Worm (Caenorhabditis elegans) whole organism, midembryonic: Measurements from ENCODE around the gene M106.8.

Experiments
- T22C8.4 ChIP-seq: fragments of 200-800 bp; sonication (Bioruptor generic); IDR thresholded peaks from 2 replicates; pipeline ENCODE4 v1.3.6; 2022; ENCODE audit warnings: missing genetic modification characterization, missing compliant biosample characterization
- cog-1 ChIP-seq: sonication (generic microtip); optimal IDR thresholded peaks from 2 replicates; lab custom pipeline; 2016; ENCODE audit warnings: missing genetic modification characterization, missing compliant biosample characterization
- flt-1 ChIP-seq: fragments of 200-800 bp; sonication (Bioruptor generic); IDR thresholded peaks from 2 replicates; pipeline ENCODE4 v1.3.6; 2022; ENCODE audit warnings: missing genetic modification characterization, missing compliant biosample characterization
- klf-2 ChIP-seq: fragments of 200-800 bp; sonication (Bioruptor generic); conservative IDR thresholded peaks from 2 replicates; pipeline ENCODE4 v1.3.6; 2022; ENCODE audit warnings: missing genetic modification reagents, missing genetic modification characterization, missing compliant biosample characterization
- med-1 ChIP-seq: sonication (generic microtip); optimal IDR thresholded peaks from 2 replicates; lab custom pipeline; 2017; ENCODE audit warnings: missing genetic modification characterization, mild to moderate bottlenecking, missing compliant biosample characterization, antibody characterized with exemption, missing genetic modification reagents; ENCODE audit not compliant: insufficient read depth
- ref-1 ChIP-seq: fragments of 200-800 bp; sonication (Bioruptor generic); conservative IDR thresholded peaks from 2 replicates; pipeline ENCODE4 v1.3.6; 2022; ENCODE audit warnings: missing genetic modification reagents, missing genetic modification characterization, missing compliant biosample characterization
- tab-1 ChIP-seq: fragments of 200-800 bp; sonication (Bioruptor generic); IDR thresholded peaks from 2 replicates; pipeline ENCODE4 v1.3.6; 2022; ENCODE audit warnings: missing genetic modification characterization, missing compliant biosample characterization
- ztf-23 ChIP-seq: fragments of 200-800 bp; sonication (Bioruptor generic); IDR thresholded peaks from 2 replicates; pipeline ENCODE4 v1.3.6; 2022; ENCODE audit warnings: missing genetic modification reagents, missing genetic modification characterization, missing compliant biosample characterization
- ztf-29 ChIP-seq: fragments of 200-800 bp; sonication (Bioruptor generic); IDR thresholded peaks from 2 replicates; pipeline ENCODE4 v1.3.6; 2022; ENCODE audit warnings: missing genetic modification reagents, missing genetic modification characterization, missing compliant biosample characterization

The M106.8 gene

DNA sequence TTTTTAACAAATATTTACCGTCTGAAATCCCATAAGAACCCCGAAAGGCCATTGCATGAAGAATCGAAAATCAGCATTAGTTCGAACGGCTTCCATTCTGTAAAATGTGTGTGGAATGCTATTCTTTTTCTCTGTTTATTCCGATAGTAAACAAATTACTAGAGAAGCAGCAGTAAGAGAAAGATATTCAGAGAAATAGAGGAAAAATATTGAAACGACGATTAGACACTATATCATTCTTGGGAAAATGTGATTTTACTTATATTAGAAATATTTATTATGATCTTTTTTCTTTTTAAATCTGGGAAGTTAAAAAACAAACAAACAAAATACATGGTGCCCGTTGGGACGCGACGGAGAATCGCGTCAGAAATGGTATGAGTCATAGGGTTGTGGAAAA, at the start of gene M106.8:
Gene M106.8, minus strand, starts transcription at position 101 of the 400 bp plus-strand sequence.
- no peak for TF ChIP-seq T22C8.4 (GFP tag; lab: Robert Waterston, UW)
- TF ChIP-seq flt-1 (GFP tag; lab: Robert Waterston, UW): no peak
- no peak for TF ChIP-seq tab-1 (GFP tag; lab: Robert Waterston, UW)
- TF ChIP-seq ztf-23 (GFP tag; lab: Robert Waterston, UW): no peak
- no peak for TF ChIP-seq med-1 (GFP tag; lab: Kevin White, UChicago)
- TF ChIP-seq ztf-29 (GFP tag; lab: Robert Waterston, UW): no peak
- TF ChIP-seq ref-1 (GFP tag; lab: Robert Waterston, UW): no peak
- no peak for TF ChIP-seq cog-1
- TF ChIP-seq klf-2 (GFP tag; lab: Robert Waterston, UW): no peak

DNA sequence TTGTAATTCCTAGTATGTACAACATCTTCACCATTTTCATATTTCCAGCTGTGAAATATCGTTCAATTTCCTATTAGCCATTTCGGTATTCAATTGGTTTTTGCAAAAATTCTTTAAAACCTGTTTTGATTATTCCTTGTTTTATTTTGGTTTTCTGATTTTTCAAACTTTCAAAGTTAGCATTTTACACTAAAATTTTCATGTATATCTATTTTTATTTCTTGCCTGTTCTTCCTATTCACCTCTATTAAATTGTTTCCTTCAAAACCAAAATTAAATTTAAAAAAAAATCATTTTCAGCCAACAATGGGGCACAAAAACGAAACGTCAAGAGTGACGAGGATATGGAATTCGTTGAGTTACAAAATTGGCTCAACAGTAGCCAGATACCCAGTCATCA, 45.6 kb upstream of the M106.8 start, which contains the start of gene ptr-8:
Gene ptr-8, plus strand, starts transcription at position 301 of the 400 bp plus-strand sequence.
- TF ChIP-seq ztf-29 (GFP tag; lab: Robert Waterston, UW) (no peak), ref-1 (GFP tag; lab: Robert Waterston, UW) (no peak), med-1 (GFP tag; lab: Kevin White, UChicago) (no peak), cog-1 (no peak), T22C8.4 (GFP tag; lab: Robert Waterston, UW) (no peak), klf-2 (GFP tag; lab: Robert Waterston, UW) (no peak), flt-1 (GFP tag; lab: Robert Waterston, UW) (no peak), tab-1 (GFP tag; lab: Robert Waterston, UW) (no peak), ztf-23 (GFP tag; lab: Robert Waterston, UW) (no peak)

DNA sequence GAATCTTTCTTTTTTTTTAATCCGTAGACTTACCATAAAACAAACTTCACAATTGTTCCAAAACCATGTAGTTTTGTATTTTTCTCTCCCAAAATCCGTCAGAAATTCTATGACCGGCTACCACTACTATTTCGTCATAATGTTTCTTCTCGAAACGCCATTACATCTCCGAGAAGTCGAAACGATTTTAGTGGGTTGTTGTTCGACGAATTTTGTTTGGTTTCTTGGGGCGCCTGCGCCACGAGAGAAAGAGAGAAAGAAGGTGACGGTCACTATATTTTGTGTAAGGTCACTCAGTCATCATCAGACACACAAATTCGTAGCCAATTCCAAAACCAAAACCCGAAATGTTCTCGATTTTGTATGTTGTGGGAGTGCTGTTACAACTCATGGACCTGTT, 43.7 kb upstream of the M106.8 start:
- no peak for TF ChIP-seq cog-1
- TF ChIP-seq ztf-23 (GFP tag; lab: Robert Waterston, UW): no peak
- TF ChIP-seq tab-1 (GFP tag; lab: Robert Waterston, UW): no peak

DNA sequence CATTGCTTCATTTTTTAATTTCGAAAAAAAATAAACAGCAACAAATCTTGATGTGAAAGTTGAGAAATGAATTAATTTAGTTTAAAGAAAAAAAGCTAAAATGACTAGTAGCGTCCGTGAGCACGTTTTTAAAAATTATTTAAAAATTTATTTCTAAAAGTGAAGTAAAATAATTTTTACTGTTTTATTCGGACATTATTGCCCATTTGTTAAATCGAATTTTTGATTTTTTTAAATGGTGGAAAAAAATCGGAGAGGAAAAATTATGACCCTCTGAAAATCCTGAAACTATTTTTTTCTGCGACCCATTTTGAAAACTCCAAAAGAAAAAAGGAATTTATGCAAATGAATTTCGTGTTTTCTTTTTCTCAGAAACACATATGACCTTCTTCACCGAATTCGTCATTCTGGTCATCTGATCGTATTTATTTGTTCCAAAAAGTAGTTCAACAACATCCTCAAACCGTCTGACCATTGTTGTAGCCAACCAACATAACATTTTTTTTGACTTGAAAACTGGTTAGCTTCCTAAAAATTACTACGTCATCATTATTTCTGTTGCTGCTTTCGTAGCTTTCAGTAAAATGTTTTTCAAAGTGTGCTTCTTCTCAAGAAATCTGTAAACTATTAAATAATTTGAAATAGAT, 42.6 kb upstream of the M106.8 start, which contains the start of gene F44F4.3:
Gene F44F4.3, minus strand, starts transcription at position 51 of the 647 bp plus-strand sequence.
- TF ChIP-seq tab-1 (GFP tag; lab: Robert Waterston, UW) (no peak), klf-2 (GFP tag; lab: Robert Waterston, UW) (no peak), med-1 (GFP tag; lab: Kevin White, UChicago) (no peak), ztf-23 (GFP tag; lab: Robert Waterston, UW) (no peak), flt-1 (GFP tag; lab: Robert Waterston, UW) (no peak), T22C8.4 (GFP tag; lab: Robert Waterston, UW) (no peak), cog-1 (no peak)

DNA sequence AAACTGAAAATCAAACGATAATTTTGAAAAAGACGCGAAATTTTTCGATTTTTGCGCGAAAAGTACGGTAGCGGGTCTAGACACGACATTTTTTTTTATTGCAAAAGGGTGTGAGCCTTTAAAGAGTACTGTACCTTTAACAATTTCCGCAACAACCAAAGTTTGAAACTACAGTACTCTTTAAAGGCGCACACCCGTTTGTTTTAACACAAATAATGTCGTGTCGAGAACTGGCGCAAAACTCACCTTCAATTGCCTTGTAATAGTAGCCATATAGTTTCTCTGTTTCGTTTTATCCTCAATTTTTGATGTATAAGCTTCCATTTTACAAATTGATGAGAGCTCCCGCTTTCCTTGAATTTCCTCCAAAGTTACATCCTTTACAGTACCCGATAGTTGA, 41.8 kb upstream of the M106.8 start:
- TF ChIP-seq klf-2 (GFP tag; lab: Robert Waterston, UW): no peak
- no peak for TF ChIP-seq ztf-23 (GFP tag; lab: Robert Waterston, UW)
- no peak for TF ChIP-seq flt-1 (GFP tag; lab: Robert Waterston, UW)
- TF ChIP-seq med-1 (GFP tag; lab: Kevin White, UChicago): no peak
- TF ChIP-seq T22C8.4 (GFP tag; lab: Robert Waterston, UW): no peak
- TF ChIP-seq cog-1: no peak
- TF ChIP-seq ztf-29 (GFP tag; lab: Robert Waterston, UW): no peak
- TF ChIP-seq tab-1 (GFP tag; lab: Robert Waterston, UW): no peak
- TF ChIP-seq ref-1 (GFP tag; lab: Robert Waterston, UW): no peak

DNA sequence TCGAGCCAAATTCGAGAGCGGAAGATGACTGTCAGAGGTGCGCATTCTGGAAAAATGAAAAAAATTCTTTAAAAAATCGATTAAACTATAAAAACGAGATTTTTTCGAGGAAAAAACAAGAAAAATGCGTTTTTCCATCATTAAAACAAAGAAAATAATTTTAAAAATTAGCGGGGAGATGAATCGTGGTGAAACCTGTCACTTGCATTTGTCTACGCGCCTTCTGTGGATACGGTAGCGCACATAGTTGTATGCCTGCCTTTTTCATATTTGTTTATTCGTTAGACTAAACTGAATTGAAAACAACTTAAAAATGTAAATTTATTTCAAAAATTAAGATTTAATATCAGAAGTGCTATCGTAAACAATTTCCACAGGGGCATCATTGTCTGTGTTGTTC, 41.0 kb upstream of the M106.8 start, which contains the start of gene egg-3:
Gene egg-3, minus strand, starts transcription at position 46 of the 400 bp plus-strand sequence.
- TF ChIP-seq klf-2 (GFP tag; lab: Robert Waterston, UW): no peak
- no peak for TF ChIP-seq ztf-23 (GFP tag; lab: Robert Waterston, UW)
- TF ChIP-seq T22C8.4 (GFP tag; lab: Robert Waterston, UW): no peak
- TF ChIP-seq ztf-29 (GFP tag; lab: Robert Waterston, UW): no peak
- no peak for TF ChIP-seq tab-1 (GFP tag; lab: Robert Waterston, UW)
- TF ChIP-seq med-1 (GFP tag; lab: Kevin White, UChicago): no peak
- TF ChIP-seq flt-1 (GFP tag; lab: Robert Waterston, UW): no peak
- TF ChIP-seq ref-1 (GFP tag; lab: Robert Waterston, UW): no peak
- no peak for TF ChIP-seq cog-1

DNA sequence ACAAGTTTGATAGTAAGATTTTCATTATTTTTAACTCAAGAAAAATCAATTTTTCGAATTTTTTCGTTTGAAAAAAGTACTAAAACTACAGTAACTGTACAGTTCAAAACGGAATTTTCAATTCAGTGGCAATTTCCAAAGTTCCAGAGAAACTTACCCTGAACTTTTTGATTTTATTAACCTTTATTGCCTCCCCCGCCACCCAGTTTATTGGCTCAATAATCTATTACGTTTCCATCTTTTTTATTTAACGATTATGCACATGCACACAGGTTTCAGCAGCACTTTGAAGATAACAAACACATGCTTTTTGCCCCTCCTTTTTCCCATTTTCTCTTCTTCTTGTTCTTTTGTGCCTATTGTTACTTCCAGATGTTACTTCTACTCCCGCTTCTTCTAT, 37.2 kb upstream of the M106.8 start, which contains the start of gene lurp-1:
Gene lurp-1, plus strand, starts transcription at position 301 of the 400 bp plus-strand sequence.
- no peak for TF ChIP-seq T22C8.4 (GFP tag; lab: Robert Waterston, UW)
- TF ChIP-seq ztf-23 (GFP tag; lab: Robert Waterston, UW): no peak
- no peak for TF ChIP-seq ztf-29 (GFP tag; lab: Robert Waterston, UW)
- TF ChIP-seq med-1 (GFP tag; lab: Kevin White, UChicago): no peak

DNA sequence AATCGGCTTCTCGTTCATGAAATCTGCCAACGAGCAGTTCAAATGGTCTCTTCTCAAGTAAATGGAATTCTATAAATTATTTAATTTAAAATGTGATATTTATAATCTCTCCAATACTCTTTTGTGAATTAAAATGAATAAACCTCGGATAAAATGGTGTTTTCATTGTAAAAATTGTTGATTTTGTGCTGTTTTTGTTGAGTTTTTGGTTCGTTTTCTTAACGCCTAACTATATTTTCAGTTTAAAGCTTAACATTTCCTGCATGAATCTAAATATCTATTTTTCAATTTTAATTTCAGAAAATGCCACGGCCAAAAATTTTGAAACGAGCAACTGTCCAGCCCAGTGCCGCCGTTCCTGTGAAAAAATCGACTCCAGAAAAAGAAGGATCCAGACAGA, 30.2 kb upstream of the M106.8 start, which contains the start of gene orc-2:
Gene orc-2, plus strand, starts transcription at position 301 of the 400 bp plus-strand sequence.
- no peak for TF ChIP-seq ref-1 (GFP tag; lab: Robert Waterston, UW)
- no peak for TF ChIP-seq med-1 (GFP tag; lab: Kevin White, UChicago)
- TF ChIP-seq flt-1 (GFP tag; lab: Robert Waterston, UW): no peak

DNA sequence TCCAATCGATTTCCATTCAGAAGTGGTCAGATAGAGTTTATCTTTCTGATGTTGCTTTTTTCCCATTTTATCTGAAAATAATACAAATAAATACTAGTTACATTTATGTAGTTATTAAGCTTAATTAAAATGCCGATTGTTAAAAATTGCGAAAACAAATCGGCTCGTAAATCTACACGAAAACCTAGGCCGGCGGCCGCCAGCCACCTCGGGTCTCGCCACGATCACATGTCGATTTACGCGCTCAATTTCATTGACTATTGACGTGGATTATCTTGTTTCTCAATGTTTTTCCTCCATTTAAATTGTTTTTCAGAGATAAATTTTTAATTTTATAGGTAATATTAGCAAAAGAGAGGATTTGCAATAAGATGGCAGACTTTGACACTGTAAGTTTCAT, 29.1 kb upstream of the M106.8 start, which contains the start of the genes cyn-4 and copz-1:
Gene cyn-4, minus strand, starts transcription at position 71 of the 400 bp plus-strand sequence.
Gene copz-1, plus strand, starts transcription at position 339 of the 400 bp plus-strand sequence.
- TF ChIP-seq ref-1 (GFP tag; lab: Robert Waterston, UW) (no peak), med-1 (GFP tag; lab: Kevin White, UChicago) (no peak), ztf-29 (GFP tag; lab: Robert Waterston, UW) (no peak), ztf-23 (GFP tag; lab: Robert Waterston, UW) (peak; percentile 67), klf-2 (GFP tag; lab: Robert Waterston, UW) (0 out of 2 replicates have a peak, but pooled peaks have one; percentile 42), T22C8.4 (GFP tag; lab: Robert Waterston, UW) (no peak), flt-1 (GFP tag; lab: Robert Waterston, UW) (0 out of 2 replicates have a peak, but pooled peaks have one; percentile 46), cog-1 (peak; percentile 80), tab-1 (GFP tag; lab: Robert Waterston, UW) (0 out of 2 replicates have a peak, but pooled peaks have one; percentile 29)
